Fruit fly (Drosophila melanogaster): ENCODE results near the gene eIF1A.

eIF1A gene

dm6 chr3R:18296084-18296483, 21.6 kb downstream of the eIF1A start (continued):
- TF ChIP-seq CG2116 (GFP tag; optimal IDR thresholded peaks at IDR 0.05) = no peak
- no peak for TF ChIP-seq Taf1 (GFP tag; IDR thresholded peaks at IDR 0.05)
- TF ChIP-seq phol (tag; optimal IDR thresholded peaks at IDR 0.05) = no peak
- TF ChIP-seq Dbx (GFP tag; IDR thresholded peaks at IDR 0.05) = no peak
- no peak for TF ChIP-seq tna (GFP tag; IDR thresholded peaks at IDR 0.05; ENCODE audit: partially characterized antibody)
- no peak for TF ChIP-seq az2 (GFP tag; optimal IDR thresholded peaks at IDR 0.05)
- no peak for TF ChIP-seq odd (GFP tag; optimal IDR thresholded peaks at IDR 0.05)
- TF ChIP-seq CG17802 (tag; optimal IDR thresholded peaks at IDR 0.05) = no peak
- no peak for TF ChIP-seq CG16779 (GFP tag; IDR thresholded peaks at IDR 0.05)
- TF ChIP-seq CkIIα-i1 (GFP tag; IDR thresholded peaks at IDR 0.05) = no peak
- no peak for TF ChIP-seq toy (GFP tag; IDR thresholded peaks at IDR 0.05)
- TF ChIP-seq CG7786 (GFP tag; optimal IDR thresholded peaks at IDR 0.05) = no peak
- TF ChIP-seq mirr (GFP tag; optimal IDR thresholded peaks at IDR 0.05) = peak; percentile 8
- TF ChIP-seq pan (optimal IDR thresholded peaks at IDR 0.05) = no peak
- peak in 1 of 2 experiments; percentile 7 for TF ChIP-seq pan (GFP tag; optimal IDR thresholded peaks at IDR 0.05 in 1 of 2, IDR thresholded peaks at IDR 0.05 in 1 of 2)
- TF ChIP-seq CTCF (GFP tag; optimal IDR thresholded peaks at IDR 0.05) = no peak
- no peak for TF ChIP-seq vfl (GFP tag; optimal IDR thresholded peaks at IDR 0.05)
- 0 out of 3 replicates have a peak, but pooled peaks have one; percentile 33 for TF ChIP-seq CG11695 (GFP tag; IDR thresholded peaks at IDR 0.05)
- TF ChIP-seq CG10462 (GFP tag; optimal IDR thresholded peaks at IDR 0.05) = no peak
- TF ChIP-seq CG6683 (GFP tag; optimal IDR thresholded peaks at IDR 0.05) = peak; percentile 4
- TF ChIP-seq CG10565 (GFP tag; optimal IDR thresholded peaks at IDR 0.05) = no peak
- no peak for TF ChIP-seq Sry-β (GFP tag; optimal IDR thresholded peaks at IDR 0.05)
- TF ChIP-seq Jarid2 (GFP tag; optimal IDR thresholded peaks at IDR 0.05) = no peak
- no peak for TF ChIP-seq fd102C (GFP tag; optimal IDR thresholded peaks at IDR 0.05)
- no peak for TF ChIP-seq Bteb2 (GFP tag; optimal IDR thresholded peaks at IDR 0.05)
- TF ChIP-seq luna (GFP tag; optimal IDR thresholded peaks at IDR 0.05) = no peak
- TF ChIP-seq CG9932 (GFP tag; IDR thresholded peaks at IDR 0.05) = no peak
- no peak for TF ChIP-seq Nf-YC (tag; optimal IDR thresholded peaks at IDR 0.05)
- no peak for TF ChIP-seq E2f2 (GFP tag; IDR thresholded peaks at IDR 0.05)
- TF ChIP-seq dimm (GFP tag; IDR thresholded peaks at IDR 0.05) = no peak
- no peak for TF ChIP-seq CG34224 (GFP tag; IDR thresholded peaks at IDR 0.05; ENCODE audit: partially characterized antibody)
- TF ChIP-seq CG3847 (GFP tag; IDR thresholded peaks at IDR 0.05) = no peak
- no peak for TF ChIP-seq CG7357 (GFP tag; IDR thresholded peaks at IDR 0.05)
- TF ChIP-seq CG12219 (GFP tag; optimal IDR thresholded peaks at IDR 0.05) = no peak
- TF ChIP-seq CG2199 (GFP tag; IDR thresholded peaks at IDR 0.05) = no peak
- no peak for TF ChIP-seq CG8765 (GFP tag; IDR thresholded peaks at IDR 0.05)
- no peak for TF ChIP-seq CG11723 (GFP tag; optimal IDR thresholded peaks at IDR 0.05)
- no peak for TF ChIP-seq bowl (GFP tag; IDR thresholded peaks at IDR 0.05)
- TF ChIP-seq CG16863 (GFP tag; optimal IDR thresholded peaks at IDR 0.05) = no peak
- TF ChIP-seq MESR4 (GFP tag; optimal IDR thresholded peaks at IDR 0.05) = no peak
- no peak for TF ChIP-seq vnd (GFP tag; IDR thresholded peaks at IDR 0.05; ENCODE audit: partially characterized antibody)
- TF ChIP-seq B-H1 (GFP tag; IDR thresholded peaks at IDR 0.05) = no peak
- no peak for TF ChIP-seq CG12299 (tag; optimal IDR thresholded peaks at IDR 0.05)
- no peak for TF ChIP-seq CG3407 (GFP tag; optimal IDR thresholded peaks at IDR 0.05)
- TF ChIP-seq Side (GFP tag; optimal IDR thresholded peaks at IDR 0.05) = no peak
- no peak for TF ChIP-seq CG33213 (GFP tag; optimal IDR thresholded peaks at IDR 0.05)
- TF ChIP-seq HHEX (GFP tag; optimal IDR thresholded peaks at IDR 0.05) = no peak
- no peak for TF ChIP-seq exex (tag; optimal IDR thresholded peaks at IDR 0.05)
- no peak for TF ChIP-seq disco-r (GFP tag; optimal IDR thresholded peaks at IDR 0.05)
- TF ChIP-seq CG15696 (tag; optimal IDR thresholded peaks at IDR 0.05) = no peak
- no peak for TF ChIP-seq CG7556 (GFP tag; optimal IDR thresholded peaks at IDR 0.05)
- TF ChIP-seq cas (GFP tag; IDR thresholded peaks at IDR 0.05) = no peak
- TF ChIP-seq Atf-2 (GFP tag; optimal IDR thresholded peaks at IDR 0.05) = no peak
